Fruit fly (Drosophila melanogaster): Measurements from ENCODE around the gene CG42514.

DNA sequence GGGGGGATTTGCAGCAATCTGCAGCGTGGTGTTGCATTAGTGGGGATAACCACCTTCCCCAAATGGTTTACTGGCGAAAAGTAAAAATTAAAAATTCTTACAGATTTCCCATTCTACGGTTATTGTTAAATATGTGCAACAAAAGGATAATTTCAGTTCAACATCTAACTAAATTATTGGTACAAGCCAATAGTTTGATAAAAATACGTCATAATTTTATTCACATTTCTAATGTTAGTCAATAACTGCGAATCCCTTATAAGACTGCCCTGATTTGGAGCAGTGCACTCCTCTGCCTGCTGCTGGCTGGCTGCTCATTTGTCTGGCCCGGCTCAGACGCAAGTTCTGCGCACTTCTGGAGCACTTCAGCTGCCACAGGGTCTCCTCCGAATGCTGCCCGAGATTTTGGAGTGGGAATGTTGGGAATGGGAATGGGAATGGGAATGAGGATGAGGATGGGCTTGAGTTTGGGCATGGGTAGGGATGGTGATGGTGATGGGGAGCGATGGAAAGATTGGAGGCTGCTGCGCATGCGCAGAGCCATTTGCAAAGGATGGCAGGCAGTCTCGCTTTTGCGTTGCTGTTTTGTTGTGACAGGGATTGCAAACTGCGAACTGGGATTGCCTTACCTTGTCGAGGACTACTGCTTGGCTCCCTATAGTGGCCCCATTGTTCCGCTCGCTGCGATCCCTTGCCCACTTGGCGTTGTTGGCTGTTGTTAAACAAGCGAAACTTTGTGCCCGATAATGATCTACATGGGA, 6.0 kb downstream of the CG42514 start:
- TF ChIP-seq CG9705 (GFP tag; optimal IDR thresholded peaks at IDR 0.05): no peak
- no peak for TF ChIP-seq Abd-B (GFP tag; optimal IDR thresholded peaks at IDR 0.05)
- no peak for TF ChIP-seq GATAd (GFP tag; optimal IDR thresholded peaks at IDR 0.05)
- TF ChIP-seq OdsH (GFP tag; optimal IDR thresholded peaks at IDR 0.05): peak; percentile 21
- no peak for TF ChIP-seq dsf (GFP tag; optimal IDR thresholded peaks at IDR 0.05; ENCODE audit: borderline replicate concordance)
- TF ChIP-seq HLH106 (tag; optimal IDR thresholded peaks at IDR 0.05): peak; percentile 77
- no peak for TF ChIP-seq CG32264 (GFP tag; optimal IDR thresholded peaks at IDR 0.05)
- TF ChIP-seq fru (GFP tag; optimal IDR thresholded peaks at IDR 0.05): peak; percentile 78
- peak; percentile 12 for TF ChIP-seq Vsx2 (GFP tag; optimal IDR thresholded peaks at IDR 0.05; ENCODE audit: partially characterized antibody)
- no peak for TF ChIP-seq N (GFP tag; optimal IDR thresholded peaks at IDR 0.05)
- no peak for TF ChIP-seq jim (GFP tag; optimal IDR thresholded peaks at IDR 0.05)
- TF ChIP-seq Jra (GFP tag; optimal IDR thresholded peaks at IDR 0.05): no peak

Measured in whole organism, wandering third instar larva.